Worm (Caenorhabditis elegans): ENCODE data around the gene clec-54.

The clec-54 gene

ce11 chrV:14523788-14524582 lies 47.3 kb downstream of the clec-54 start, which contains the start of gene ril-1 (continued):
- TF ChIP-seq fos-1 (tag; optimal IDR thresholded peaks at IDR 0.05) (no peak), aha-1 (tag; optimal IDR thresholded peaks at IDR 0.05) (no peak), skn-1 (tag; optimal IDR thresholded peaks at IDR 0.05) (peak; percentile 40), elt-2 (tag; optimal IDR thresholded peaks at IDR 0.05) (no peak), vab-15 (tag; optimal IDR thresholded peaks at IDR 0.05) (no peak), nhr-84 (tag; optimal IDR thresholded peaks at IDR 0.05) (no peak), mab-9 (GFP tag; IDR thresholded peaks at IDR 0.05) (no peak), fkh-4 (tag; optimal IDR thresholded peaks at IDR 0.05; ENCODE audit: borderline replicate concordance) (no peak), lin-35 (GFP tag; optimal IDR thresholded peaks at IDR 0.05) (peak; percentile 23 to 57), mdl-1 (tag; optimal IDR thresholded peaks at IDR 0.05) (peak in 1 of 2 experiments; percentile 8), Y116A8C.19 (tag; optimal IDR thresholded peaks at IDR 0.05; ENCODE audit: borderline replicate concordance) (no peak), ceh-90 (tag; optimal IDR thresholded peaks at IDR 0.05) (no peak), unc-62 (GFP tag; optimal IDR thresholded peaks at IDR 0.05) (no peak), lin-15B (tag; optimal IDR thresholded peaks at IDR 0.05) (no peak), efl-3 (GFP tag; optimal IDR thresholded peaks at IDR 0.05) (no peak), hpl-2 (GFP tag; optimal IDR thresholded peaks at IDR 0.05) (no peak), dsc-1 (tag; optimal IDR thresholded peaks at IDR 0.05) (peak; percentile 10), nhr-85 (tag) (peak; percentile 67), swsn-7 (tag; optimal IDR thresholded peaks at IDR 0.05) (peak; percentile 21), fkh-8 (tag; optimal IDR thresholded peaks at IDR 0.05) (peak; percentile 34), ceh-88 (GFP tag; IDR thresholded peaks at IDR 0.05) (no peak), C04F5.9 (tag; optimal IDR thresholded peaks at IDR 0.05) (no peak), ztf-4 (tag; optimal IDR thresholded peaks at IDR 0.05) (no peak), grh-1 (GFP tag; IDR thresholded peaks at IDR 0.05) (no peak), egl-27 (tag; optimal IDR thresholded peaks at IDR 0.05) (no peak), lin-14 (GFP tag; optimal IDR thresholded peaks at IDR 0.05) (no peak), snpc-4 (tag; optimal IDR thresholded peaks at IDR 0.05) (no peak), pag-3 (tag; optimal IDR thresholded peaks at IDR 0.05; ENCODE audit: borderline replicate concordance, insufficient read depth) (no peak), nhr-76 (tag; optimal IDR thresholded peaks at IDR 0.05) (no peak), zip-4 (GFP tag; optimal IDR thresholded peaks at IDR 0.05) (no peak), elt-3 (tag; optimal IDR thresholded peaks at IDR 0.05) (no peak), lsy-2 (tag; optimal IDR thresholded peaks at IDR 0.05) (peak; percentile 27 to 58), jun-1 (tag; optimal IDR thresholded peaks at IDR 0.05) (no peak), tlp-1 (tag; optimal IDR thresholded peaks at IDR 0.05) (no peak), nhr-12 (tag; optimal IDR thresholded peaks at IDR 0.05) (no peak), nhr-77 (tag; optimal IDR thresholded peaks at IDR 0.05) (no peak), ceh-82 (tag; optimal IDR thresholded peaks at IDR 0.05) (peak; percentile 2 to 40 (median 32)), dpl-1 (GFP tag; optimal IDR thresholded peaks at IDR 0.05) (peak in 2 of 3 experiments; percentile 30 to 31), ceh-63 (GFP tag; optimal IDR thresholded peaks at IDR 0.05) (no peak)

ce11 chrV:14525089-14525488 lies 48.4 kb downstream of the clec-54 start, which contains the start of gene hda-1:
Gene hda-1, plus strand, starts transcription at chrV:14525389.
- TF ChIP-seq lin-15B (tag; optimal IDR thresholded peaks at IDR 0.05), result no peak
- no peak for TF ChIP-seq C04F5.9 (tag; optimal IDR thresholded peaks at IDR 0.05)
- TF ChIP-seq F16B12.6 (tag; optimal IDR thresholded peaks at IDR 0.05), result no peak
- no peak for TF ChIP-seq nhr-28 (tag; optimal IDR thresholded peaks at IDR 0.05)
- no peak for TF ChIP-seq ceh-90 (tag; optimal IDR thresholded peaks at IDR 0.05)
- TF ChIP-seq lsy-2 (tag; optimal IDR thresholded peaks at IDR 0.05), result no peak
- no peak for TF ChIP-seq lin-35 (GFP tag; optimal IDR thresholded peaks at IDR 0.05)
- no peak for TF ChIP-seq elt-3 (tag; optimal IDR thresholded peaks at IDR 0.05)
- no peak for TF ChIP-seq sup-37 (GFP tag; optimal IDR thresholded peaks at IDR 0.05)
- no peak for TF ChIP-seq nhr-90 (tag; optimal IDR thresholded peaks at IDR 0.05; ENCODE audit: poor library complexity)
- no peak for TF ChIP-seq xbp-1 (tag; optimal IDR thresholded peaks at IDR 0.05)
- TF ChIP-seq ztf-4 (tag; optimal IDR thresholded peaks at IDR 0.05), result no peak
- no peak for TF ChIP-seq nhr-84 (tag; optimal IDR thresholded peaks at IDR 0.05)
- TF ChIP-seq nhr-76 (tag; optimal IDR thresholded peaks at IDR 0.05), result no peak
- TF ChIP-seq zag-1 (tag; optimal IDR thresholded peaks at IDR 0.05), result no peak
- TF ChIP-seq aha-1 (tag; optimal IDR thresholded peaks at IDR 0.05), result no peak
